Fruit fly (Drosophila melanogaster): ENCODE measurements around the gene CG45676.

- no peak for TF ChIP-seq CTCF (optimal IDR thresholded peaks at IDR 0.05)
- TF ChIP-seq CG8478 (optimal IDR thresholded peaks at IDR 0.05): no peak
These were observed 33.4 kb downstream of the CG45676 start for dm6 chr3R:11452041-11452440.
